Worm (Caenorhabditis elegans) whole organism, L2 larva: Measurements from ENCODE around the gene T12A2.3.
A peak's percentile ranks its signal among the peaks of the same experiment; 100 is the strongest.

Experiments
- C34F6.9 ChIP-seq: fragments of 150-350 bp; optimal IDR thresholded peaks from 2 replicates; lab custom pipeline; 2014; ENCODE audit warnings: missing biosample characterization, missing genetic modification characterization
- F13H6.1 ChIP-seq: sonication (generic microtip); optimal IDR thresholded peaks from 2 replicates; lab custom pipeline; 2016; ENCODE audit warnings: missing genetic modification characterization, missing compliant biosample characterization
- R02D3.7 ChIP-seq: fragments of 150-350 bp; optimal IDR thresholded peaks from 2 replicates; lab custom pipeline; 2014; ENCODE audit warnings: missing biosample characterization, missing genetic modification characterization
- Y55F3AM.14 ChIP-seq: fragments of 200-800 bp; sonication (Bioruptor generic); optimal IDR thresholded peaks from 2 replicates; lab custom pipeline; 2018; ENCODE audit warnings: mild to moderate bottlenecking, missing genetic modification characterization, missing compliant biosample characterization
- alr-1 ChIP-seq: fragments of 150-350 bp; optimal IDR thresholded peaks from 2 replicates; lab custom pipeline; 2014; ENCODE audit warnings: missing biosample characterization, missing genetic modification characterization
- aly-2 ChIP-seq: fragments of 150-350 bp; optimal IDR thresholded peaks from 2 replicates; lab custom pipeline; 2014; ENCODE audit warnings: missing biosample characterization, missing genetic modification characterization
- blmp-1 ChIP-seq: sonication (generic microtip); optimal IDR thresholded peaks from 2 replicates; lab custom pipeline; 2017; ENCODE audit warnings: missing genetic modification characterization, mild to moderate bottlenecking, missing compliant biosample characterization, antibody characterized with exemption, moderate library complexity; ENCODE audit not compliant: insufficient read depth
- ceh-16 ChIP-seq: fragments of 150-350 bp; optimal IDR thresholded peaks from 2 replicates; lab custom pipeline; 2014; ENCODE audit warnings: missing biosample characterization, missing genetic modification characterization
- ceh-82 ChIP-seq: fragments of 150-350 bp; optimal IDR thresholded peaks from 2 replicates; lab custom pipeline; 2014; ENCODE audit warnings: missing biosample characterization, missing genetic modification characterization
- crh-2 ChIP-seq: sonication (generic microtip); optimal IDR thresholded peaks from 2 replicates; lab custom pipeline; 2017; ENCODE audit warnings: missing biosample characterization, missing genetic modification characterization
- dmd-4 ChIP-seq: sonication (generic microtip); optimal IDR thresholded peaks from 2 replicates; lab custom pipeline; 2017; ENCODE audit warnings: missing biosample characterization, missing genetic modification characterization
- egl-27 ChIP-seq: sonication (generic microtip); optimal IDR thresholded peaks from 3 replicates; lab custom pipeline; 2017; ENCODE audit warnings: missing biosample characterization, missing genetic modification reagents, missing genetic modification characterization
- elt-3 ChIP-seq: sonication (generic microtip); optimal IDR thresholded peaks from 2 replicates; lab custom pipeline; 2017; ENCODE audit warnings: missing biosample characterization, missing genetic modification characterization
- fos-1 ChIP-seq: fragments of 150-350 bp; optimal IDR thresholded peaks from 2 replicates; lab custom pipeline; 2014; ENCODE audit warnings: missing biosample characterization, missing genetic modification characterization
- gmeb-1 ChIP-seq: fragments of 150-350 bp; optimal IDR thresholded peaks from 2 replicates; lab custom pipeline; 2014; ENCODE audit warnings: missing biosample characterization, missing genetic modification characterization
- lin-11 ChIP-seq: fragments of 150-350 bp; sonication (generic microtip); optimal IDR thresholded peaks from 2 replicates; lab custom pipeline; 2014; ENCODE audit warnings: missing biosample characterization, missing genetic modification characterization, inconsistent platforms, mixed read lengths
- lin-13 ChIP-seq: fragments of 150-350 bp; optimal IDR thresholded peaks from 2 replicates; lab custom pipeline; 2014; ENCODE audit warnings: missing biosample characterization, missing genetic modification reagents, missing genetic modification characterization
- lin-39 ChIP-seq: fragments of 150-350 bp; optimal IDR thresholded peaks from 2 replicates; lab custom pipeline; 2014; ENCODE audit warnings: missing biosample characterization, missing genetic modification reagents, missing genetic modification characterization
- lsy-2 ChIP-seq, 2 experiments: fragments of 150-350 bp in 1 of 2; sonication (generic microtip) in 1 of 2; optimal IDR thresholded peaks; 2 replicates each; lab custom pipeline; 2014 to 2017; ENCODE audit warnings: missing biosample characterization in 2 of 2, missing genetic modification characterization in 2 of 2
- mab-5 ChIP-seq: fragments of 150-350 bp; optimal IDR thresholded peaks from 2 replicates; lab custom pipeline; 2014; ENCODE audit warnings: missing biosample characterization, missing genetic modification characterization
- mdl-1 ChIP-seq, 2 experiments: fragments of 150-350 bp in 1 of 2; sonication (generic microtip) in 1 of 2; optimal IDR thresholded peaks; 2 replicates each; lab custom pipeline; 2017; ENCODE audit warnings: missing biosample characterization in 2 of 2, missing genetic modification characterization in 2 of 2
- nhr-10 ChIP-seq: sonication (generic microtip); optimal IDR thresholded peaks from 2 replicates; lab custom pipeline; 2017; ENCODE audit warnings: missing biosample characterization, missing genetic modification characterization
- nhr-11 ChIP-seq: fragments of 150-350 bp; optimal IDR thresholded peaks from 2 replicates; lab custom pipeline; 2014; ENCODE audit warnings: missing biosample characterization, missing genetic modification characterization
- nhr-129 ChIP-seq: fragments of 150-350 bp; optimal IDR thresholded peaks from 2 replicates; lab custom pipeline; 2014; ENCODE audit warnings: missing biosample characterization, missing genetic modification characterization
- nhr-21 ChIP-seq: fragments of 150-350 bp; optimal IDR thresholded peaks from 2 replicates; lab custom pipeline; 2014; ENCODE audit warnings: missing biosample characterization, missing genetic modification characterization
- nhr-23 ChIP-seq: fragments of 150-350 bp; optimal IDR thresholded peaks from 2 replicates; lab custom pipeline; 2014; ENCODE audit warnings: missing biosample characterization, missing genetic modification reagents, missing genetic modification characterization
- nhr-237 ChIP-seq: fragments of 150-350 bp; optimal IDR thresholded peaks from 2 replicates; lab custom pipeline; 2014; ENCODE audit warnings: missing biosample characterization, missing genetic modification characterization
- nhr-25 ChIP-seq: fragments of 150-350 bp; sonication (generic microtip); optimal IDR thresholded peaks from 3 replicates; lab custom pipeline; 2014; ENCODE audit warnings: missing biosample characterization, missing genetic modification characterization
- nhr-6 ChIP-seq: fragments of 150-350 bp; optimal IDR thresholded peaks from 2 replicates; lab custom pipeline; 2014; ENCODE audit warnings: missing biosample characterization, missing genetic modification characterization
- nhr-77 ChIP-seq: fragments of 150-350 bp; optimal IDR thresholded peaks from 2 replicates; lab custom pipeline; 2014; ENCODE audit warnings: missing biosample characterization, missing genetic modification characterization
- peb-1 ChIP-seq: fragments of 150-350 bp; optimal IDR thresholded peaks from 2 replicates; lab custom pipeline; 2014; ENCODE audit warnings: missing biosample characterization, missing genetic modification characterization
- sem-4 ChIP-seq: fragments of 150-350 bp; optimal IDR thresholded peaks from 2 replicates; lab custom pipeline; 2014; ENCODE audit warnings: missing biosample characterization, missing genetic modification reagents, missing genetic modification characterization
- skn-1 ChIP-seq: sonication (generic microtip); optimal IDR thresholded peaks from 2 replicates; lab custom pipeline; 2017; ENCODE audit warnings: missing biosample characterization, missing genetic modification characterization
- sma-3 ChIP-seq: sonication (generic microtip); optimal IDR thresholded peaks from 2 replicates; lab custom pipeline; 2016; ENCODE audit warnings: missing genetic modification reagents, missing genetic modification characterization, missing compliant biosample characterization
- sma-9 ChIP-seq, 2 experiments: fragments of 150-350 bp in 1 of 2; sonication (generic microtip) in 1 of 2; optimal IDR thresholded peaks; 2 replicates each; lab custom pipeline; 2014 to 2016; ENCODE audit warnings: missing genetic modification characterization in 2 of 2, mild to moderate bottlenecking in 1 of 2, missing biosample characterization in 1 of 2, missing compliant biosample characterization in 1 of 2, missing genetic modification reagents in 1 of 2, moderate library complexity in 1 of 2
- snpc-4 ChIP-seq: fragments of 150-350 bp; optimal IDR thresholded peaks from 2 replicates; lab custom pipeline; 2014; ENCODE audit warnings: missing biosample characterization, missing genetic modification characterization
- unc-39 ChIP-seq: fragments of 150-350 bp; optimal IDR thresholded peaks from 2 replicates; lab custom pipeline; 2014; ENCODE audit warnings: missing biosample characterization, missing genetic modification characterization
- unc-55 ChIP-seq: fragments of 150-350 bp; sonication (generic microtip); optimal IDR thresholded peaks from 3 replicates; lab custom pipeline; 2014; ENCODE audit warnings: missing biosample characterization, missing genetic modification reagents, missing genetic modification characterization
- zag-1 ChIP-seq: fragments of 150-350 bp; optimal IDR thresholded peaks from 2 replicates; lab custom pipeline; 2014; ENCODE audit warnings: missing biosample characterization, missing genetic modification characterization
- ztf-1 ChIP-seq: fragments of 200-800 bp; sonication (Bioruptor generic); conservative IDR thresholded peaks from 2 replicates; pipeline ENCODE4 v1.3.6; 2022; ENCODE audit warnings: missing genetic modification characterization, missing compliant biosample characterization
- ztf-11 ChIP-seq: sonication (generic microtip); optimal IDR thresholded peaks from 2 replicates; lab custom pipeline; 2017; ENCODE audit warnings: missing biosample characterization, missing genetic modification characterization
- ztf-4 ChIP-seq: fragments of 150-350 bp; optimal IDR thresholded peaks from 2 replicates; lab custom pipeline; 2014; ENCODE audit warnings: missing biosample characterization, missing genetic modification characterization

The T12A2.3 gene

ce11 chrIII:6278301-6278827 is 37.7 kb downstream of the T12A2.3 start, which contains the start of gene C18F10.7:
TSS of gene C18F10.7 (minus strand) at chrIII:6278351.
- no peak for TF ChIP-seq Y55F3AM.14 (GFP tag; lab: Kevin White, UChicago)
- peak; percentile 25 for TF ChIP-seq snpc-4
- peak; percentile 87 for TF ChIP-seq C34F6.9 (tag; lab: Kevin White, UChicago)
- TF ChIP-seq sem-4 (tag; lab: Kevin White, UChicago), result peak; percentile 80
- peak; percentile 91 for TF ChIP-seq sma-9 (GFP tag; optimal IDR thresholded peaks at IDR 0.05; lab: Kevin White, UChicago)
- TF ChIP-seq sma-9 (tag; optimal IDR thresholded peaks at IDR 0.05; lab: Kevin White, UChicago), result no peak
- TF ChIP-seq mab-5 (tag; lab: Kevin White, UChicago), result peak; percentile 61
- TF ChIP-seq nhr-11 (tag; lab: Kevin White, UChicago), result no peak
- peak; percentile 57 for TF ChIP-seq nhr-129
- TF ChIP-seq zag-1 (tag; lab: Kevin White, UChicago), result no peak
- TF ChIP-seq crh-2 (tag; lab: Kevin White, UChicago), result peak; percentile 66
- TF ChIP-seq R02D3.7 (tag; lab: Kevin White, UChicago), result peak; percentile 2
- TF ChIP-seq ztf-4, result no peak
- peak; percentile 54 for TF ChIP-seq fos-1 (tag; lab: Kevin White, UChicago)
- no peak for TF ChIP-seq nhr-237 (tag; lab: Kevin White, UChicago)
- peak; percentile 49 for TF ChIP-seq lin-13 (GFP tag; lab: Kevin White, UChicago)
- no peak for TF ChIP-seq nhr-77 (tag; lab: Kevin White, UChicago)
- TF ChIP-seq sma-3 (GFP tag; lab: Kevin White, UChicago), result peak; percentile 30
- TF ChIP-seq lsy-2 (tag; optimal IDR thresholded peaks at IDR 0.05; lab: Kevin White, UChicago), result peak in 1 of 2 experiments; percentile 80
- peak; percentile 85 to 90 for TF ChIP-seq mdl-1 (tag; optimal IDR thresholded peaks at IDR 0.05; lab: Kevin White, UChicago)
- no peak for TF ChIP-seq elt-3 (tag; lab: Kevin White, UChicago)
- peak; percentile 55 for TF ChIP-seq egl-27 (tag; lab: Kevin White, UChicago)
- peak; percentile 63 for TF ChIP-seq gmeb-1 (tag; lab: Kevin White, UChicago)
- no peak for TF ChIP-seq lin-11 (tag; lab: Kevin White, UChicago)
- peak; percentile 70 for TF ChIP-seq F13H6.1 (tag; lab: Kevin White, UChicago)
- TF ChIP-seq unc-55 (GFP tag; lab: Kevin White, UChicago), result peak; percentile 74

- TF ChIP-seq nhr-21 (tag; lab: Kevin White, UChicago) (no peak), sma-9 (GFP tag; optimal IDR thresholded peaks at IDR 0.05; lab: Kevin White, UChicago) (peak; percentile 3), sma-9 (tag; optimal IDR thresholded peaks at IDR 0.05; lab: Kevin White, UChicago) (no peak)
Measured at ce11 chrIII:6279453-6279852, 38.8 kb downstream of the T12A2.3 start.

- TF ChIP-seq unc-39 (tag; lab: Kevin White, UChicago) (no peak), lsy-2 (tag; optimal IDR thresholded peaks at IDR 0.05; lab: Kevin White, UChicago) (peak; percentile 27 to 83), sma-3 (GFP tag; lab: Kevin White, UChicago) (peak; percentile 74), ceh-16 (tag; lab: Kevin White, UChicago) (peak; percentile 64), blmp-1 (tag; lab: Kevin White, UChicago) (peak; percentile 76), nhr-21 (tag; lab: Kevin White, UChicago) (peak; percentile 89), aly-2 (tag; lab: Kevin White, UChicago) (no peak), mdl-1 (tag; optimal IDR thresholded peaks at IDR 0.05; lab: Kevin White, UChicago) (peak; percentile 54 to 75), ztf-11 (tag; lab: Kevin White, UChicago) (no peak), unc-55 (GFP tag; lab: Kevin White, UChicago) (peak; percentile 82), lin-11 (tag; lab: Kevin White, UChicago) (peak; percentile 43), ztf-1 (no peak), lin-39 (tag; lab: Kevin White, UChicago) (no peak), nhr-129 (peak; percentile 93), crh-2 (tag; lab: Kevin White, UChicago) (peak; percentile 83), elt-3 (tag; lab: Kevin White, UChicago) (no peak), nhr-11 (tag; lab: Kevin White, UChicago) (no peak), nhr-25 (peak; percentile 83), mab-5 (tag; lab: Kevin White, UChicago) (peak; percentile 43), ceh-82 (no peak), Y55F3AM.14 (GFP tag; lab: Kevin White, UChicago) (peak; percentile 67), sma-9 (GFP tag; optimal IDR thresholded peaks at IDR 0.05; lab: Kevin White, UChicago) (peak; percentile 92), sma-9 (tag; optimal IDR thresholded peaks at IDR 0.05; lab: Kevin White, UChicago) (no peak), sem-4 (tag; lab: Kevin White, UChicago) (peak; percentile 65), dmd-4 (tag; lab: Kevin White, UChicago) (peak; percentile 55), nhr-10 (tag; lab: Kevin White, UChicago) (no peak), R02D3.7 (tag; lab: Kevin White, UChicago) (no peak), alr-1 (tag; lab: Kevin White, UChicago) (peak; percentile 35), fos-1 (tag; lab: Kevin White, UChicago) (peak; percentile 68), peb-1 (tag; lab: Kevin White, UChicago) (no peak), nhr-6 (peak; percentile 87), egl-27 (tag; lab: Kevin White, UChicago) (peak; percentile 88), skn-1 (tag; lab: Kevin White, UChicago) (no peak), nhr-77 (tag; lab: Kevin White, UChicago) (no peak), zag-1 (tag; lab: Kevin White, UChicago) (peak; percentile 52), snpc-4 (peak; percentile 66), nhr-237 (tag; lab: Kevin White, UChicago) (no peak), nhr-23 (tag; lab: Kevin White, UChicago) (no peak), C34F6.9 (tag; lab: Kevin White, UChicago) (peak; percentile 83), ztf-4 (peak; percentile 73), gmeb-1 (tag; lab: Kevin White, UChicago) (peak; percentile 60)
Measured at ce11 chrIII:6280070-6280596, 39.5 kb downstream of the T12A2.3 start, which contains the start of gene hmg-1.2. TSS of gene hmg-1.2 (plus strand) at chrIII:6280380.
